Fruit fly (Drosophila melanogaster) whole organism, embryonic: Measurements from ENCODE around the gene CG17744.

Source experiments
- CG4854 ChIP-seq: fragments of 200-800 bp; sonication (Bioruptor generic); optimal IDR thresholded peaks from 2 replicates; lab custom pipeline; 2016; ENCODE audit warnings: missing biosample characterization, missing genetic modification characterization, inconsistent platforms
- CG7357 ChIP-seq: fragments of 200-800 bp; sonication (Bioruptor generic); IDR thresholded peaks from 3 replicates; pipeline ENCODE4 v1.3.6; 2022; ENCODE audit warnings: missing biosample characterization, missing genetic modification characterization
- CG8281 ChIP-seq: fragments of 200-800 bp; sonication (Bioruptor generic); optimal IDR thresholded peaks from 2 replicates; lab custom pipeline; 2018; ENCODE audit warnings: missing biosample characterization, mild to moderate bottlenecking, missing genetic modification characterization, moderate library complexity
- Fer3 ChIP-seq: fragments of 200-800 bp; sonication (Bioruptor generic); optimal IDR thresholded peaks from 2 replicates; lab custom pipeline; 2018; ENCODE audit warnings: missing biosample characterization, mild to moderate bottlenecking, missing genetic modification characterization, moderate library complexity
- Hmr ChIP-seq: fragments of 200-800 bp; sonication (Bioruptor generic); optimal IDR thresholded peaks from 3 replicates; lab custom pipeline; 2017; ENCODE audit warnings: mild to moderate bottlenecking, missing biosample characterization, missing genetic modification reagents, missing genetic modification characterization
- Hr39 ChIP-seq: fragments of >200 bp; optimal IDR thresholded peaks from 2 replicates; lab custom pipeline; 2017
- Hr78 ChIP-seq, 2 experiments: fragments of 200-800 bp in 1 of 2; fragments of >200 bp in 1 of 2; sonication (Bioruptor generic) in 1 of 2; optimal IDR thresholded peaks; 2 replicates each; lab custom pipeline; 2017 to 2019; ENCODE audit warnings: missing biosample characterization in 2 of 2, missing genetic modification characterization in 2 of 2, mild to moderate bottlenecking in 1 of 2, moderate library complexity in 1 of 2
- br ChIP-seq: fragments of >200 bp; optimal IDR thresholded peaks from 2 replicates; lab custom pipeline; 2017
- cg ChIP-seq: fragments of 200-800 bp; sonication (Bioruptor generic); optimal IDR thresholded peaks from 3 replicates; lab custom pipeline; 2019; ENCODE audit warnings: missing biosample characterization, mild to moderate bottlenecking, missing genetic modification characterization, moderate library complexity
- cwo ChIP-seq: fragments of 200-800 bp; sonication (Bioruptor generic); optimal IDR thresholded peaks from 3 replicates; lab custom pipeline; 2017; ENCODE audit warnings: missing biosample characterization, missing genetic modification characterization, mild to moderate bottlenecking, moderate library complexity, missing genetic modification reagents
- scrt ChIP-seq: fragments of 200-800 bp; sonication (Bioruptor generic); optimal IDR thresholded peaks from 2 replicates; lab custom pipeline; 2018; ENCODE audit warnings: missing biosample characterization, mild to moderate bottlenecking, missing genetic modification characterization, moderate library complexity
- sna ChIP-seq: fragments of 200-800 bp; sonication (Bioruptor generic); IDR thresholded peaks from 2 replicates; pipeline ENCODE4 v1.3.6; 2022; ENCODE audit warnings: missing biosample characterization, missing genetic modification characterization; ENCODE audit not compliant: partially characterized antibody
- usp ChIP-seq: fragments of >200 bp; optimal IDR thresholded peaks from 2 replicates; lab custom pipeline; 2017; ENCODE audit warnings: missing biosample characterization, missing genetic modification characterization

- TF ChIP-seq Hr78 (GFP tag; optimal IDR thresholded peaks at IDR 0.05; lab: Kevin White, UChicago) (no peak), Hmr (GFP tag; lab: Kevin White, UChicago) (no peak), cwo (GFP tag; lab: Kevin White, UChicago) (no peak), cg (GFP tag; lab: Kevin White, UChicago) (no peak), Hr39 (lab: Kevin White, UChicago) (no peak), CG4854 (GFP tag; lab: Kevin White, UChicago) (no peak), scrt (no peak), CG7357 (GFP tag; lab: Robert Waterston, UW) (no peak), CG8281 (no peak), sna (GFP tag; lab: Robert Waterston, UW) (no peak), Fer3 (tag; lab: Kevin White, UChicago) (no peak), usp (GFP tag; lab: Kevin White, UChicago) (no peak), br (lab: Kevin White, UChicago) (no peak)
Measured at dm6 chr3L:6980553-6980952, 46.0 kb downstream of the CG17744 start.
